Fruit fly (Drosophila melanogaster) whole organism, embryonic: ENCODE data around the gene Lon.
A peak's percentile ranks its signal among the peaks of the same experiment; 100 is the strongest.

Source experiments
- Ada2b ChIP-seq: fragments of 200-800 bp; sonication (Bioruptor generic); IDR thresholded peaks from 2 replicates; pipeline ENCODE4 v1.3.6; 2022; ENCODE audit warnings: missing biosample characterization, missing genetic modification characterization
- Antp ChIP-seq: fragments of 200-800 bp; sonication (Bioruptor generic); optimal IDR thresholded peaks from 3 replicates; lab custom pipeline; 2016; ENCODE audit warnings: missing biosample characterization, missing genetic modification characterization
- Asciz ChIP-seq: fragments of 200-800 bp; sonication (Bioruptor generic); optimal IDR thresholded peaks from 2 replicates; lab custom pipeline; 2017; ENCODE audit warnings: missing biosample characterization, mild to moderate bottlenecking, missing genetic modification characterization, missing genetic modification reagents
- Atf6 ChIP-seq: fragments of 200-800 bp; sonication (Bioruptor generic); IDR thresholded peaks from 2 replicates; pipeline ENCODE4 v1.3.6; 2022; ENCODE audit warnings: missing biosample characterization, missing genetic modification characterization
- CG10147 ChIP-seq: fragments of 200-800 bp; sonication (Bioruptor generic); optimal IDR thresholded peaks from 2 replicates; lab custom pipeline; 2019; ENCODE audit warnings: missing biosample characterization, mild to moderate bottlenecking, missing genetic modification characterization, moderate library complexity
- CG11085 ChIP-seq: fragments of 200-800 bp; sonication (Bioruptor generic); IDR thresholded peaks from 2 replicates; pipeline ENCODE4 v1.3.6; 2022; ENCODE audit warnings: missing biosample characterization, missing genetic modification characterization
- CG13775 ChIP-seq: fragments of 200-800 bp; sonication (Bioruptor generic); optimal IDR thresholded peaks from 3 replicates; lab custom pipeline; 2017; ENCODE audit warnings: missing biosample characterization, mild to moderate bottlenecking, missing genetic modification characterization
- CG14441 ChIP-seq: fragments of 200-800 bp; sonication (Bioruptor generic); IDR thresholded peaks from 2 replicates; pipeline ENCODE4 v1.3.6; 2022; ENCODE audit warnings: missing biosample characterization, missing genetic modification characterization
- CG15011 ChIP-seq: fragments of 200-800 bp; sonication (Bioruptor generic); optimal IDR thresholded peaks from 3 replicates; lab custom pipeline; 2018; ENCODE audit warnings: missing biosample characterization, mild to moderate bottlenecking, missing genetic modification characterization
- CG15479 ChIP-seq: fragments of 200-800 bp; sonication (Bioruptor generic); optimal IDR thresholded peaks from 3 replicates; lab custom pipeline; 2019; ENCODE audit warnings: missing biosample characterization, mild to moderate bottlenecking, missing genetic modification characterization, moderate library complexity
- CG16863 ChIP-seq: fragments of 200-800 bp; sonication (Bioruptor generic); optimal IDR thresholded peaks from 3 replicates; lab custom pipeline; 2016; ENCODE audit warnings: missing biosample characterization, missing genetic modification characterization
- CG17568 ChIP-seq: fragments of 200-800 bp; sonication (Bioruptor generic); optimal IDR thresholded peaks from 2 replicates; lab custom pipeline; 2018; ENCODE audit warnings: missing biosample characterization, mild to moderate bottlenecking, missing genetic modification characterization, moderate library complexity
- CG6254 ChIP-seq: fragments of 200-800 bp; sonication (Bioruptor generic); optimal IDR thresholded peaks from 3 replicates; lab custom pipeline; 2017; ENCODE audit warnings: mild to moderate bottlenecking, missing biosample characterization, missing genetic modification reagents, missing genetic modification characterization
- CG7357 ChIP-seq: fragments of 200-800 bp; sonication (Bioruptor generic); IDR thresholded peaks from 3 replicates; pipeline ENCODE4 v1.3.6; 2022; ENCODE audit warnings: missing biosample characterization, missing genetic modification characterization
- CG9932 ChIP-seq: fragments of 200-800 bp; sonication (Bioruptor generic); IDR thresholded peaks from 2 replicates; pipeline ENCODE4 v1.3.6; 2022; ENCODE audit warnings: missing biosample characterization, missing genetic modification characterization
- CTCF ChIP-seq: fragments of 200-800 bp; sonication (Bioruptor generic); optimal IDR thresholded peaks from 2 replicates; lab custom pipeline; 2017; ENCODE audit warnings: missing biosample characterization, mild to moderate bottlenecking, missing genetic modification characterization, moderate library complexity
- D ChIP-seq, 2 experiments: fragments of 200-800 bp in 1 of 2; fragments of >200 bp in 1 of 2; sonication (Bioruptor generic) in 1 of 2; optimal IDR thresholded peaks; 2 replicates in 1 of 2; 3 replicates in 1 of 2; lab custom pipeline; 2017; ENCODE audit warnings: mild to moderate bottlenecking in 1 of 2, missing biosample characterization in 1 of 2, missing genetic modification characterization in 1 of 2, missing genetic modification reagents in 1 of 2
- D19A ChIP-seq: fragments of 200-800 bp; optimal IDR thresholded peaks from 3 replicates; lab custom pipeline; 2019; ENCODE audit warnings: missing biosample characterization, mild to moderate bottlenecking, missing genetic modification characterization, moderate library complexity
- Dp ChIP-seq: fragments of 200-800 bp; sonication (Bioruptor generic); optimal IDR thresholded peaks from 2 replicates; lab custom pipeline; 2018; ENCODE audit warnings: missing biosample characterization, mild to moderate bottlenecking, missing genetic modification characterization, moderate library complexity
- E2f2 ChIP-seq: fragments of 200-800 bp; sonication (Bioruptor generic); IDR thresholded peaks from 2 replicates; pipeline ENCODE4 v1.3.6; 2022; ENCODE audit warnings: missing biosample characterization, missing genetic modification characterization
- Fer3 ChIP-seq: fragments of 200-800 bp; sonication (Bioruptor generic); optimal IDR thresholded peaks from 2 replicates; lab custom pipeline; 2018; ENCODE audit warnings: missing biosample characterization, mild to moderate bottlenecking, missing genetic modification characterization, moderate library complexity
- Jarid2 ChIP-seq: fragments of 200-800 bp; sonication (Bioruptor generic); optimal IDR thresholded peaks from 3 replicates; lab custom pipeline; 2017; ENCODE audit warnings: mild to moderate bottlenecking, missing biosample characterization, missing genetic modification reagents, missing genetic modification characterization
- NC2β ChIP-seq: fragments of 200-800 bp; sonication (Bioruptor generic); optimal IDR thresholded peaks from 2 replicates; lab custom pipeline; 2016; ENCODE audit warnings: missing biosample characterization, missing genetic modification characterization
- Poxn ChIP-seq: fragments of 200-800 bp; sonication (Bioruptor generic); IDR thresholded peaks from 2 replicates; pipeline ENCODE4 v1.3.6; 2022; ENCODE audit warnings: missing biosample characterization, missing genetic modification characterization
- Six4 ChIP-seq: fragments of 200-800 bp; sonication (Bioruptor generic); optimal IDR thresholded peaks from 2 replicates; lab custom pipeline; 2016; ENCODE audit warnings: missing biosample characterization, missing genetic modification characterization
- Stat92E ChIP-seq, 3 experiments: fragments of >200 bp in 2 of 3; fragments of 200-800 bp in 1 of 3; sonication (Bioruptor generic) in 1 of 3; optimal IDR thresholded peaks; 2 replicates each; lab custom pipeline; 2017 to 2019; ENCODE audit warnings: missing biosample characterization in 3 of 3, missing genetic modification characterization in 3 of 3, mild to moderate bottlenecking in 1 of 3, moderate library complexity in 1 of 3
- YL-1 ChIP-seq: fragments of 200-800 bp; sonication (Bioruptor generic); optimal IDR thresholded peaks from 3 replicates; lab custom pipeline; 2017; ENCODE audit warnings: missing biosample characterization, mild to moderate bottlenecking, missing genetic modification characterization
- bab2 ChIP-seq: fragments of 200-800 bp; sonication (Bioruptor generic); optimal IDR thresholded peaks from 2 replicates; lab custom pipeline; 2016; ENCODE audit warnings: missing biosample characterization, missing genetic modification characterization
- chn ChIP-seq: fragments of 200-800 bp; sonication (Bioruptor generic); optimal IDR thresholded peaks from 2 replicates; lab custom pipeline; 2016; ENCODE audit warnings: missing biosample characterization, missing genetic modification characterization
- croc ChIP-seq: fragments of 200-800 bp; sonication (Bioruptor generic); conservative IDR thresholded peaks from 3 replicates; pipeline ENCODE4 v1.3.6; 2022; ENCODE audit warnings: missing biosample characterization, missing genetic modification characterization
- grau ChIP-seq: fragments of 200-800 bp; optimal IDR thresholded peaks from 3 replicates; lab custom pipeline; 2019; ENCODE audit warnings: missing biosample characterization, mild to moderate bottlenecking, missing genetic modification characterization, moderate library complexity
- hbn ChIP-seq: fragments of 200-800 bp; sonication (Bioruptor generic); IDR thresholded peaks from 2 replicates; pipeline ENCODE4 v1.3.6; 2022; ENCODE audit warnings: missing biosample characterization, missing genetic modification characterization; ENCODE audit not compliant: partially characterized antibody
- ken ChIP-seq: fragments of 200-800 bp; sonication (Bioruptor generic); IDR thresholded peaks from 3 replicates; pipeline ENCODE4 v1.3.6; 2022; ENCODE audit warnings: missing biosample characterization, missing genetic modification characterization
- lilli ChIP-seq: fragments of 200-800 bp; sonication (Bioruptor generic); optimal IDR thresholded peaks from 3 replicates; lab custom pipeline; 2016; ENCODE audit warnings: missing biosample characterization, missing genetic modification characterization
- nerfin-1 ChIP-seq: fragments of 200-800 bp; sonication (Bioruptor generic); optimal IDR thresholded peaks from 3 replicates; lab custom pipeline; 2019; ENCODE audit warnings: missing biosample characterization, mild to moderate bottlenecking, missing genetic modification characterization, moderate library complexity
- nmo ChIP-seq: fragments of 200-800 bp; sonication (Bioruptor generic); optimal IDR thresholded peaks from 2 replicates; lab custom pipeline; 2018; ENCODE audit warnings: missing biosample characterization, mild to moderate bottlenecking, missing genetic modification characterization, moderate library complexity
- nom ChIP-seq: fragments of 200-800 bp; sonication (Bioruptor generic); optimal IDR thresholded peaks from 2 replicates; lab custom pipeline; 2017; ENCODE audit warnings: missing biosample characterization, missing genetic modification characterization, mild to moderate bottlenecking, moderate library complexity, missing genetic modification reagents
- repo ChIP-seq: fragments of 200-800 bp; sonication (Bioruptor generic); optimal IDR thresholded peaks from 2 replicates; lab custom pipeline; 2016; ENCODE audit warnings: missing biosample characterization, missing genetic modification characterization
- rib ChIP-seq: fragments of 200-800 bp; sonication (Bioruptor generic); IDR thresholded peaks from 2 replicates; pipeline ENCODE4 v1.3.6; 2022; ENCODE audit warnings: missing biosample characterization, missing genetic modification characterization
- row ChIP-seq: fragments of 200-800 bp; sonication (Bioruptor generic); IDR thresholded peaks from 3 replicates; pipeline ENCODE4 v1.3.6; 2022; ENCODE audit warnings: missing biosample characterization, missing genetic modification characterization
- sima ChIP-seq: fragments of 200-800 bp; sonication (Bioruptor generic); optimal IDR thresholded peaks from 2 replicates; lab custom pipeline; 2016; ENCODE audit warnings: missing biosample characterization, missing genetic modification characterization
- tap ChIP-seq: fragments of 200-800 bp; optimal IDR thresholded peaks from 3 replicates; lab custom pipeline; 2019; ENCODE audit warnings: missing biosample characterization, mild to moderate bottlenecking, missing genetic modification characterization, moderate library complexity
- tgo ChIP-seq: fragments of 200-800 bp; sonication (Bioruptor generic); IDR thresholded peaks from 3 replicates; pipeline ENCODE4 v1.3.6; 2022; ENCODE audit warnings: missing biosample characterization, missing genetic modification characterization
- tna ChIP-seq: fragments of 200-800 bp; sonication (Bioruptor generic); IDR thresholded peaks from 2 replicates; pipeline ENCODE4 v1.3.6; 2022; ENCODE audit warnings: missing biosample characterization, missing genetic modification characterization; ENCODE audit not compliant: partially characterized antibody
- unc-4 ChIP-seq: fragments of 200-800 bp; sonication (Bioruptor generic); IDR thresholded peaks from 2 replicates; pipeline ENCODE4 v1.3.6; 2022; ENCODE audit warnings: missing biosample characterization, missing genetic modification characterization; ENCODE audit not compliant: partially characterized antibody
- unpg ChIP-seq: fragments of 200-800 bp; sonication (Bioruptor generic); optimal IDR thresholded peaks from 3 replicates; lab custom pipeline; 2018; ENCODE audit warnings: missing biosample characterization, mild to moderate bottlenecking, missing genetic modification characterization, moderate library complexity
- vnd ChIP-seq: fragments of 200-800 bp; sonication (Bioruptor generic); IDR thresholded peaks from 3 replicates; pipeline ENCODE4 v1.3.6; 2022; ENCODE audit warnings: missing biosample characterization, missing genetic modification characterization; ENCODE audit not compliant: partially characterized antibody
- wdn ChIP-seq: fragments of 200-800 bp; sonication (Bioruptor generic); IDR thresholded peaks from 2 replicates; pipeline ENCODE4 v1.3.6; 2022; ENCODE audit warnings: missing biosample characterization, missing genetic modification characterization
- yki ChIP-seq: fragments of >200 bp; optimal IDR thresholded peaks from 3 replicates; lab custom pipeline; 2018
- zen ChIP-seq: fragments of 200-800 bp; sonication (Bioruptor generic); optimal IDR thresholded peaks from 3 replicates; lab custom pipeline; 2018; ENCODE audit warnings: missing biosample characterization, mild to moderate bottlenecking, missing genetic modification characterization, moderate library complexity

Gene Lon

DNA sequence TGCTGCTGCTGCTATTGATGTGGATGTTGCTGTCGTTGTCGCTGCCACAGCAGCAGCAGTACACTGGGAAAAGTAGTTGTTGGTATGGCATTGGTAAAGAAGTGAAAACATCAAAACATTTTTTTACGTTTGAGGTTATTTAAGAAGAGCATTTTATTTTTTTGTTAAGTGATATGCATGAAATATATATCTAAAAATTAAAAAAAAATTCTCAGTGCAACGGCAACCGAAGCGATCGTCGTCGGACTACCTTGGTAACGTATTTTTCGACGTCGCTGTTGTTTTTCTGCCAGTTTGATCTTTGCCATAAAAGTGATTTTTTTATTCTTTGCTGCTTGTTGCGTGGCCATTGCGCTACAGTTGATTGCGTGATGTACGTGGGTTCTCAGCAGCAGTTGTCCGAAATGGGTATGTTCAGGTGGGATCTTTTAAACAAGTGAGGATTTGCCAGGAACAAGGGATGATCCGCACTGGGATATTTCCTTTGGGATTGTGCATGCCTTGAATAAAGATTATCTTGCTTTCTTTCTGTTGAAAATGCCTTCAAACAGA is 51.2 kb downstream of the Lon start (continued):
- no peak for TF ChIP-seq tna
- TF ChIP-seq nmo, result peak; percentile 97
- TF ChIP-seq CG15011 (GFP tag; lab: Kevin White, UChicago), result peak; percentile 90
- peak; percentile 91 for TF ChIP-seq YL-1 (GFP tag; lab: Kevin White, UChicago)
- TF ChIP-seq row (GFP tag; lab: Robert Waterston, UW), result peak; percentile 96
- TF ChIP-seq nom (GFP tag; lab: Kevin White, UChicago), result peak; percentile 98
- TF ChIP-seq Fer3 (tag; lab: Kevin White, UChicago), result peak; percentile 94
- TF ChIP-seq unc-4 (GFP tag; lab: Robert Waterston, UW), result no peak
- peak; percentile 93 for TF ChIP-seq CG17568 (GFP tag; lab: Kevin White, UChicago)
- peak; percentile 93 for TF ChIP-seq Asciz (GFP tag; lab: Kevin White, UChicago)
- peak; percentile 94 for TF ChIP-seq CG10147 (GFP tag; lab: Kevin White, UChicago)
- peak; percentile 69 for TF ChIP-seq Jarid2 (GFP tag; lab: Kevin White, UChicago)
- peak; percentile 95 for TF ChIP-seq Atf6
- peak; percentile 2 for TF ChIP-seq Dp (GFP tag; lab: Kevin White, UChicago)
- TF ChIP-seq CG9932 (GFP tag; lab: Robert Waterston, UW), result peak; percentile 96
- TF ChIP-seq D19A (tag; lab: Kevin White, UChicago), result peak; percentile 91
- peak; percentile 76 for TF ChIP-seq repo (GFP tag; lab: Kevin White, UChicago)
- TF ChIP-seq CG14441 (GFP tag; lab: Robert Waterston, UW), result peak; percentile 92
- TF ChIP-seq yki (lab: Kevin White, UChicago), result no peak
- TF ChIP-seq NC2β (GFP tag; lab: Kevin White, UChicago), result peak; percentile 91
- TF ChIP-seq nerfin-1 (tag; lab: Kevin White, UChicago), result peak; percentile 93
- TF ChIP-seq CTCF, result peak; percentile 47
- TF ChIP-seq vnd (GFP tag; lab: Robert Waterston, UW), result no peak
- peak; percentile 93 for TF ChIP-seq ken
- peak; percentile 87 for TF ChIP-seq CG7357 (GFP tag; lab: Robert Waterston, UW)
- TF ChIP-seq CG15479 (GFP tag; lab: Kevin White, UChicago), result peak; percentile 96
- TF ChIP-seq Antp, result peak; percentile 88
- peak; percentile 93 for TF ChIP-seq tgo (GFP tag; lab: Robert Waterston, UW)
- peak; percentile 86 for TF ChIP-seq CG16863
- peak; percentile 93 for TF ChIP-seq rib (GFP tag; lab: Robert Waterston, UW)
- TF ChIP-seq E2f2 (GFP tag; lab: Robert Waterston, UW), result peak; percentile 80
- TF ChIP-seq wdn (GFP tag; lab: Robert Waterston, UW), result peak; percentile 93
- TF ChIP-seq CG6254, result peak; percentile 92
- peak; percentile 92 for TF ChIP-seq chn
- peak; percentile 97 for TF ChIP-seq lilli
- TF ChIP-seq grau (tag; lab: Kevin White, UChicago), result peak; percentile 94
- no peak for TF ChIP-seq hbn (GFP tag; lab: Robert Waterston, UW)
- TF ChIP-seq croc (GFP tag; lab: Robert Waterston, UW), result peak; percentile 93
- TF ChIP-seq zen (tag; lab: Kevin White, UChicago), result peak; percentile 99
- peak; percentile 95 for TF ChIP-seq Ada2b (GFP tag; lab: Robert Waterston, UW)
- no peak for TF ChIP-seq D (optimal IDR thresholded peaks at IDR 0.05; lab: Kevin White, UChicago)
- peak; percentile 93 for TF ChIP-seq D (GFP tag; optimal IDR thresholded peaks at IDR 0.05; lab: Kevin White, UChicago)
- TF ChIP-seq Poxn, result peak; percentile 48; the same call in 1 of the 2 replicates
- TF ChIP-seq tap, result peak; percentile 92
- TF ChIP-seq bab2 (GFP tag; lab: Kevin White, UChicago), result peak; percentile 91
- peak; percentile 95 for TF ChIP-seq CG13775 (GFP tag; lab: Kevin White, UChicago)
- TF ChIP-seq CG11085 (GFP tag; lab: Robert Waterston, UW), result peak; percentile 79
- TF ChIP-seq Six4 (GFP tag; lab: Kevin White, UChicago), result peak; percentile 91
- peak; percentile 86 for TF ChIP-seq sima (GFP tag; lab: Kevin White, UChicago)
- peak in 1 of 3 experiments; percentile 90 for TF ChIP-seq Stat92E (GFP tag; optimal IDR thresholded peaks at IDR 0.05; lab: Kevin White, UChicago)
- peak; percentile 97 for TF ChIP-seq unpg (GFP tag; lab: Kevin White, UChicago)
